Worm (Caenorhabditis elegans) whole organism, young adult: ENCODE results near the gene dnj-5.

ENCODE experiments used
- B0336.3 ChIP-seq: fragments of 200-800 bp; sonication (Bioruptor generic); IDR thresholded peaks from 2 replicates; pipeline ENCODE4 v1.3.6; 2022; ENCODE audit warnings: missing genetic modification characterization, missing compliant biosample characterization
- C06A6.2 ChIP-seq: fragments of 200-800 bp; sonication (Bioruptor generic); conservative IDR thresholded peaks from 2 replicates; pipeline ENCODE4 v1.3.6; 2022; ENCODE audit warnings: missing genetic modification characterization, missing compliant biosample characterization
- D2030.7 ChIP-seq: fragments of 200-800 bp; sonication (Bioruptor generic); IDR thresholded peaks from 2 replicates; pipeline ENCODE4 v1.3.6; 2022; ENCODE audit warnings: missing genetic modification reagents, missing genetic modification characterization, missing compliant biosample characterization
- F33H1.4 ChIP-seq: fragments of 200-800 bp; sonication (Bioruptor generic); IDR thresholded peaks from 2 replicates; pipeline ENCODE4 v1.3.6; 2022; ENCODE audit warnings: missing genetic modification reagents, missing genetic modification characterization, missing compliant biosample characterization
- F57C9.4 ChIP-seq: sonication (generic microtip); optimal IDR thresholded peaks from 2 replicates; lab custom pipeline; 2017; ENCODE audit warnings: mild to moderate bottlenecking, missing genetic modification characterization, missing compliant biosample characterization
- Y53F4B.3 ChIP-seq: fragments of 200-800 bp; sonication (Bioruptor generic); IDR thresholded peaks from 2 replicates; pipeline ENCODE4 v1.3.6; 2022; ENCODE audit warnings: missing genetic modification reagents, missing genetic modification characterization, missing compliant biosample characterization
- Y56A3A.18 ChIP-seq: fragments of 200-800 bp; sonication (Bioruptor generic); IDR thresholded peaks from 2 replicates; pipeline ENCODE4 v1.3.6; 2022; ENCODE audit warnings: missing genetic modification reagents, missing genetic modification characterization, missing compliant biosample characterization
- aptf-3 ChIP-seq: fragments of 200-800 bp; sonication (Bioruptor generic); IDR thresholded peaks from 2 replicates; pipeline ENCODE4 v1.3.6; 2022; ENCODE audit warnings: missing genetic modification characterization, missing compliant biosample characterization
- athp-1 ChIP-seq: sonication (generic microtip); optimal IDR thresholded peaks from 2 replicates; lab custom pipeline; 2017; ENCODE audit warnings: mild to moderate bottlenecking, missing genetic modification characterization, missing compliant biosample characterization
- bed-2 ChIP-seq: fragments of 200-800 bp; sonication (Bioruptor generic); IDR thresholded peaks from 2 replicates; pipeline ENCODE4 v1.3.6; 2022; ENCODE audit warnings: missing genetic modification reagents, missing genetic modification characterization, missing compliant biosample characterization
- cebp-2 ChIP-seq: fragments of 200-800 bp; sonication (Bioruptor generic); IDR thresholded peaks from 2 replicates; pipeline ENCODE4 v1.3.6; 2022; ENCODE audit warnings: missing genetic modification characterization, missing compliant biosample characterization
- ceh-100 ChIP-seq: fragments of 200-800 bp; sonication (Bioruptor generic); IDR thresholded peaks from 2 replicates; pipeline ENCODE4 v1.3.6; 2022; ENCODE audit warnings: missing genetic modification reagents, missing genetic modification characterization, missing compliant biosample characterization
- ceh-27 ChIP-seq: fragments of 200-800 bp; sonication (Bioruptor generic); optimal IDR thresholded peaks from 2 replicates; lab custom pipeline; 2018; ENCODE audit warnings: mild to moderate bottlenecking, missing genetic modification characterization, moderate library complexity, missing compliant biosample characterization
- dpff-1 ChIP-seq: sonication (generic microtip); optimal IDR thresholded peaks from 2 replicates; lab custom pipeline; 2017; ENCODE audit warnings: mild to moderate bottlenecking, missing genetic modification characterization, missing compliant biosample characterization
- efl-1 ChIP-seq: fragments of 150-350 bp; optimal IDR thresholded peaks from 2 replicates; lab custom pipeline; 2014; ENCODE audit warnings: missing biosample characterization, missing genetic modification reagents, missing genetic modification characterization
- egl-18 ChIP-seq: fragments of 200-800 bp; sonication (Bioruptor generic); IDR thresholded peaks from 2 replicates; pipeline ENCODE4 v1.3.6; 2022; ENCODE audit warnings: missing genetic modification reagents, missing genetic modification characterization, missing compliant biosample characterization
- hmg-1.2 ChIP-seq: fragments of 200-800 bp; sonication (Bioruptor generic); IDR thresholded peaks from 2 replicates; pipeline ENCODE4 v1.3.6; 2022; ENCODE audit warnings: missing genetic modification reagents, missing genetic modification characterization, missing compliant biosample characterization
- hrde-1 ChIP-seq: sonication (generic microtip); optimal IDR thresholded peaks from 2 replicates; lab custom pipeline; 2016; ENCODE audit warnings: missing genetic modification characterization, mild to moderate bottlenecking, missing compliant biosample characterization, moderate library complexity, missing genotype, missing genetic modification reagents, borderline replicate concordance
- hsf-1 ChIP-seq: fragments of 200-800 bp; sonication (Bioruptor generic); IDR thresholded peaks from 2 replicates; pipeline ENCODE4 v1.3.6; 2022; ENCODE audit warnings: missing genetic modification reagents, missing genetic modification characterization, missing compliant biosample characterization
- let-607 ChIP-seq, 2 experiments: fragments of 200-800 bp in 1 of 2; sonication (Bioruptor generic) in 1 of 2; sonication (generic microtip) in 1 of 2; optimal IDR thresholded peaks; 2 replicates each; lab custom pipeline; 2016 to 2018; ENCODE audit warnings: mild to moderate bottlenecking in 2 of 2, missing compliant biosample characterization in 2 of 2, missing genetic modification characterization in 2 of 2, moderate library complexity in 2 of 2, missing genotype in 1 of 2
- lir-1 ChIP-seq: fragments of 200-800 bp; sonication (Bioruptor generic); conservative IDR thresholded peaks from 2 replicates; pipeline ENCODE4 v1.3.6; 2022; ENCODE audit warnings: missing genetic modification reagents, missing genetic modification characterization, missing compliant biosample characterization
- madf-10 ChIP-seq: sonication (generic microtip); optimal IDR thresholded peaks from 2 replicates; lab custom pipeline; 2016; ENCODE audit warnings: mild to moderate bottlenecking, missing genetic modification characterization, missing compliant biosample characterization
- madf-3 ChIP-seq: fragments of 200-800 bp; sonication (Bioruptor generic); IDR thresholded peaks from 2 replicates; pipeline ENCODE4 v1.3.6; 2022; ENCODE audit warnings: missing genetic modification reagents, missing genetic modification characterization, missing compliant biosample characterization
- madf-6 ChIP-seq: fragments of 200-800 bp; sonication (Bioruptor generic); IDR thresholded peaks from 2 replicates; pipeline ENCODE4 v1.3.6; 2022; ENCODE audit warnings: missing genetic modification reagents, missing genetic modification characterization, missing compliant biosample characterization
- mcd-1 ChIP-seq: fragments of 200-800 bp; sonication (Bioruptor generic); IDR thresholded peaks from 2 replicates; pipeline ENCODE4 v1.3.6; 2022; ENCODE audit warnings: missing genetic modification reagents, missing genetic modification characterization, missing compliant biosample characterization
- mel-28 ChIP-seq: sonication (generic microtip); optimal IDR thresholded peaks from 2 replicates; lab custom pipeline; 2016; ENCODE audit warnings: borderline replicate concordance, mild to moderate bottlenecking, missing genetic modification characterization, missing compliant biosample characterization
- nfya-2 ChIP-seq: fragments of 200-800 bp; sonication (Bioruptor generic); IDR thresholded peaks from 2 replicates; pipeline ENCODE4 v1.3.6; 2022; ENCODE audit warnings: missing genetic modification reagents, missing genetic modification characterization, missing compliant biosample characterization
- nfyb-1 ChIP-seq: fragments of 200-800 bp; sonication (Bioruptor generic); IDR thresholded peaks from 2 replicates; pipeline ENCODE4 v1.3.6; 2022; ENCODE audit warnings: missing genetic modification reagents, missing genetic modification characterization, missing compliant biosample characterization
- nhr-27 ChIP-seq: fragments of 200-800 bp; sonication (Bioruptor generic); optimal IDR thresholded peaks from 2 replicates; lab custom pipeline; 2018; ENCODE audit warnings: mild to moderate bottlenecking, missing genetic modification characterization, moderate library complexity, missing compliant biosample characterization
- pbrm-1 ChIP-seq: fragments of 200-800 bp; sonication (Bioruptor generic); IDR thresholded peaks from 2 replicates; pipeline ENCODE4 v1.3.6; 2022; ENCODE audit warnings: missing genetic modification reagents, missing genetic modification characterization, missing compliant biosample characterization
- pha-4 ChIP-seq: fragments of 150-350 bp; sonication (generic microtip); optimal IDR thresholded peaks from 2 replicates; lab custom pipeline; 2014; ENCODE audit warnings: missing biosample characterization, missing genetic modification reagents, missing genetic modification characterization
- repo-1 ChIP-seq: sonication (generic microtip); optimal IDR thresholded peaks from 2 replicates; lab custom pipeline; 2017; ENCODE audit warnings: mild to moderate bottlenecking, missing genetic modification characterization, missing compliant biosample characterization
- sdz-38 ChIP-seq: sonication (generic microtip); optimal IDR thresholded peaks from 2 replicates; lab custom pipeline; 2016; ENCODE audit warnings: missing genotype, missing genetic modification characterization, missing compliant biosample characterization
- snpc-1.3 ChIP-seq: sonication (generic microtip); optimal IDR thresholded peaks from 2 replicates; lab custom pipeline; 2017; ENCODE audit warnings: missing genetic modification characterization, mild to moderate bottlenecking, missing compliant biosample characterization, antibody characterized with exemption, moderate library complexity, missing genotype, missing genetic modification reagents; ENCODE audit not compliant: insufficient read depth
- snpc-4 ChIP-seq, 5 experiments: fragments of 150-350 bp in 1 of 5; sonication (generic microtip) in 4 of 5; optimal IDR thresholded peaks; 2 replicates each; lab custom pipeline; 2014 to 2018; ENCODE audit warnings: missing genetic modification characterization in 5 of 5, missing biosample characterization in 3 of 5, antibody characterized with exemption in 2 of 5, mild to moderate bottlenecking in 2 of 5, missing compliant biosample characterization in 2 of 5, missing genotype in 2 of 5, moderate library complexity in 2 of 5, missing genetic modification reagents in 1 of 5
- somi-1 ChIP-seq: fragments of 200-800 bp; sonication (Bioruptor generic); optimal IDR thresholded peaks from 2 replicates; lab custom pipeline; 2018; ENCODE audit warnings: mild to moderate bottlenecking, missing genetic modification characterization, missing compliant biosample characterization
- unc-130 ChIP-seq: sonication (generic microtip); optimal IDR thresholded peaks from 2 replicates; lab custom pipeline; 2016; ENCODE audit warnings: missing genetic modification reagents, missing genetic modification characterization, missing compliant biosample characterization
- xnd-1 ChIP-seq: sonication (generic microtip); optimal IDR thresholded peaks from 2 replicates; lab custom pipeline; 2016; ENCODE audit warnings: missing genotype, missing genetic modification reagents, missing genetic modification characterization, missing compliant biosample characterization
- zfh-2 ChIP-seq: fragments of 200-800 bp; sonication (Bioruptor generic); conservative IDR thresholded peaks from 2 replicates; pipeline ENCODE4 v1.3.6; 2022; ENCODE audit warnings: missing genetic modification reagents, missing genetic modification characterization, missing compliant biosample characterization
- ztf-22 ChIP-seq: fragments of 200-800 bp; sonication (Bioruptor generic); optimal IDR thresholded peaks from 2 replicates; lab custom pipeline; 2018; ENCODE audit warnings: mild to moderate bottlenecking, missing genetic modification characterization, moderate library complexity, missing compliant biosample characterization
- ztf-6 ChIP-seq: fragments of 200-800 bp; sonication (Bioruptor generic); IDR thresholded peaks from 2 replicates; pipeline ENCODE4 v1.3.6; 2022; ENCODE audit warnings: missing genetic modification reagents, missing genetic modification characterization, missing compliant biosample characterization

Gene dnj-5

DNA sequence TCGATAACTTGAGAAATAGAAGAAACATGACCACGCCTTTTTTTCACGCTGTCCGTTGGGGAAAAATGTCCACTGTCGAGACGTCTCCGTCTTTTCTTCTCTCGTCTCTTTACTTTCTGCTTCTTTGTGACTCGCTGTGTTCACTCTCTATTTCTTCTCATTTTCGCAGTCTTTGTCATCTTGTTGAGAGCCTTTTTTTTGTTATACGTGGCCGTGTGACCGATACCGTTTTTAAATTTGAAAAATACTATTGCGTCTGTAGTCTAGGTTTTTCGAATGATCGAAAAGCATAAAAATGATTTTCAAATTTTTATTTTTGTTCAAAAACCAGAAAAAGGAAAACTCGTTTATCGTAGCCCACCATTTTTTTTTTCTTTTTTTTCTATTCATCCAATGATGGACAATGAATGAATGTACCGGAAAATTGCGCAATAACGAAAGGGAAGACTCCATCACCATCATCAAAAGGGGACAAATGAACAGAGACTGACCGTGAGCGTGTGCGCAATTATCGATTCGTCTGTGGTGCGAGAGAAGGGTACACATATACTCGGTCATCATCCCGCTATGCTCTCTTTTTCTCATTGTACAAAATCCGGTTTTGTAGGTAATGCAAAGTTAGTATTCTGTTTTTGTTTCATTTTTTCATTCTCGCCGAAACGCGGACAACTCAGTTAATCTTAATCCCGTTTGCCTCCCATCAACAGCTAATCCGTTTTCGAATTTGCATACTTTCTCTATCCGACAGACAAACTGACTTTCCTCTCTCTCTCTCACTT lies 13.7 kb downstream of the dnj-5 start (continued):
- TF ChIP-seq ceh-27 (GFP tag; lab: Kevin White, UChicago) (no peak), pbrm-1 (GFP tag; lab: Robert Waterston, UW) (0 out of 2 replicates have a peak, but pooled peaks have one; percentile 18), B0336.3 (no peak), athp-1 (tag; lab: Kevin White, UChicago) (no peak), bed-2 (GFP tag; lab: Robert Waterston, UW) (no peak), hsf-1 (no peak), cebp-2 (no peak), unc-130 (no peak), hmg-1.2 (GFP tag; lab: Robert Waterston, UW) (peak; percentile 16; the same call in 1 of the 2 replicates)

DNA sequence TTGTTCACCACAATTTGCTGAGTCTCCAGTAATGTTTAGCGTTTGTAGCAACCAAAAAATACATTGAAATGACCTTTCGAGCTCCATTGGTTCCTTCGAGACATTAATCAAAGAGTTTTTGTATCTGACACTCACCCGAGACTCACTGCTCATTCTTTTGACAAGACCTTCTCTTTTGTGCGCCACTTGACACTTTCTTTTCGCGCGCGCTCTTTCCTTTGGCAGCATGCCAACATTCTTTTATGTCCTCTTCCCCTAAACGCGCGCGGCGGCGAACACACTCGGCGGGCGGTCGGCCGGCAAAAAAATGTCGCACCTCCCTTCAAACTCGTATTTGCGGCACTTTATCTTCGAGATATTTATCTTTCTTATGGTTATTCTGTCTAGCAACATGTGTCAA lies 14.4 kb downstream of the dnj-5 start:
- TF ChIP-seq xnd-1 (tag; lab: Kevin White, UChicago) = peak; percentile 19
- TF ChIP-seq mcd-1 (GFP tag; lab: Robert Waterston, UW) = peak; percentile 27; the same call in 1 of the 2 replicates
- TF ChIP-seq madf-6 (GFP tag; lab: Robert Waterston, UW) = peak; percentile 69
- TF ChIP-seq sdz-38 = no peak
- peak; percentile 53 for TF ChIP-seq efl-1 (GFP tag; lab: Kevin White, UChicago)
- no peak for TF ChIP-seq pha-4 (tag; lab: Kevin White, UChicago)
- TF ChIP-seq nfyb-1 (GFP tag; lab: Robert Waterston, UW) = 0 out of 2 replicates have a peak, but pooled peaks have one; percentile 11
- TF ChIP-seq ceh-27 (GFP tag; lab: Kevin White, UChicago) = peak; percentile 5
- TF ChIP-seq madf-3 (GFP tag; lab: Robert Waterston, UW) = peak; percentile 67; the same call in 1 of the 2 replicates
- no peak for TF ChIP-seq C06A6.2 (GFP tag; lab: Robert Waterston, UW)
- TF ChIP-seq zfh-2 (GFP tag; lab: Robert Waterston, UW) = peak; percentile 71
- TF ChIP-seq D2030.7 (GFP tag; lab: Robert Waterston, UW) = 0 out of 2 replicates have a peak, but pooled peaks have one; percentile 19
- peak; percentile 96 for TF ChIP-seq madf-10

DNA sequence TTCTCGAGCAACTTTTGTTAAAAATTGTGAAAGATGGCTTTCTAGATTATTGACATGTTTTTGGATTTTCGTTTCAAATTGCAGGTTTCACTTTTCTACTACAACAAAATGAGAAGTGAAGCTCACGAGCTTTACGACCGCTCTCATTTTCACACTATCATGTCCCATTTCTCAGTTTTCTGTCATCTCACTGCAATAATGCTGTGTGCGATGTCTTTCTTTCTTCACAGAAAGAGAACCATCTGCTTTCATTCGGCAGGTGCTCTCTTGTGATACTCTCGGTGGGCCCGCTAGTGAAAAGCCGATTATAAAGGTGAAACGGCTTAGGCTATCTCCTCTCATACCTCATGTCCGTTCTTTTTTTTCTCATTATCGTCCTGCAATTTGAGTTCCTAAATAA lies 14.9 kb downstream of the dnj-5 start:
- no peak for TF ChIP-seq mel-28 (tag; lab: Kevin White, UChicago)
- 0 out of 2 replicates have a peak, but pooled peaks have one; percentile 1 for TF ChIP-seq ceh-100 (GFP tag; lab: Robert Waterston, UW)

DNA sequence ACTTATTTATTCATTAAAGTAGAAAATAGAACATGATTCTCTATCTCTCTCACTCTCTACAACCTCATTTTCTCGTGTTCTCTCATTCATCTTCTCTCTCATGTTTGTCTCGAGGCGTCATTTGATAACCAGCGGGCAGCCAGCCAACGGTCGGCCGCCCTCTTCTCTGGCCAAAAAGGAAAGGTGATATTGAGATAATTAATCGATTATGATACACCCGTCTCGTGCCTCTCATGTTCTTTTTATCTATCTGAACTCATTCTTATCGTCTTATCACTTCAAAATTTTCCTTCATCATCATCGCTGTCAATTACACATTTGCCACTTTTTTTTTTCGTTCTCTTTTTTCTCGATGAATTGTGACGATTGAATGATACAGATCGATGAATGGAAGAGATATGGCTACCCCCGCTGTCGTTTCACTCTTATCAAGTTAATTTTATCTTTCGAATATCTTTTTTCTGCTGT lies 15.4 kb downstream of the dnj-5 start:
- TF ChIP-seq repo-1 (tag; lab: Kevin White, UChicago) = no peak
- TF ChIP-seq mcd-1 (GFP tag; lab: Robert Waterston, UW) = peak; percentile 53
- no peak for TF ChIP-seq Y56A3A.18 (GFP tag; lab: Robert Waterston, UW)
- TF ChIP-seq nfyb-1 (GFP tag; lab: Robert Waterston, UW) = peak; percentile 76
- TF ChIP-seq hrde-1 (tag; lab: Kevin White, UChicago) = no peak
- no peak for TF ChIP-seq nfya-2 (GFP tag; lab: Robert Waterston, UW)
- no peak for TF ChIP-seq lir-1 (GFP tag; lab: Robert Waterston, UW)
- TF ChIP-seq dpff-1 (tag; lab: Kevin White, UChicago) = no peak
- peak; percentile 62; the same call in 1 of the 2 replicates for TF ChIP-seq zfh-2 (GFP tag; lab: Robert Waterston, UW)
- peak; percentile 42 to 84 for TF ChIP-seq let-607 (tag; optimal IDR thresholded peaks at IDR 0.05; lab: Kevin White, UChicago)
- TF ChIP-seq ztf-22 (GFP tag; lab: Kevin White, UChicago) = peak; percentile 95
- no peak for TF ChIP-seq Y53F4B.3 (GFP tag; lab: Robert Waterston, UW)
- TF ChIP-seq snpc-4 (GFP tag; optimal IDR thresholded peaks at IDR 0.05; lab: Kevin White, UChicago) = no peak
- TF ChIP-seq snpc-4 (tag; optimal IDR thresholded peaks at IDR 0.05; lab: Kevin White, UChicago) = peak; percentile 67 to 88 (median 68)
- TF ChIP-seq nhr-27 (tag; lab: Kevin White, UChicago) = no peak
- no peak for TF ChIP-seq F57C9.4 (tag; lab: Kevin White, UChicago)
- no peak for TF ChIP-seq egl-18 (GFP tag; lab: Robert Waterston, UW)
- TF ChIP-seq snpc-1.3 = no peak
- TF ChIP-seq F33H1.4 (GFP tag; lab: Robert Waterston, UW) = no peak
- no peak for TF ChIP-seq aptf-3
- TF ChIP-seq somi-1 (GFP tag; lab: Kevin White, UChicago) = peak; percentile 85
- TF ChIP-seq ztf-6 (GFP tag; lab: Robert Waterston, UW) = no peak
